Fruit fly (Drosophila melanogaster) whole organism, embryonic: Measurements from ENCODE around the gene CG8319.

Source experiments
- CG10209 ChIP-seq: fragments of 200-800 bp; sonication (Bioruptor generic); optimal IDR thresholded peaks from 3 replicates; lab custom pipeline; 2017; ENCODE audit warnings: missing biosample characterization, mild to moderate bottlenecking, missing genetic modification characterization, missing genetic modification reagents
- CG10462 ChIP-seq: fragments of 200-800 bp; sonication (Bioruptor generic); optimal IDR thresholded peaks from 2 replicates; lab custom pipeline; 2016; ENCODE audit warnings: missing biosample characterization, missing genetic modification characterization
- CG10959 ChIP-seq: fragments of 200-800 bp; sonication (Bioruptor generic); IDR thresholded peaks from 2 replicates; pipeline ENCODE4 v1.3.6; 2022; ENCODE audit warnings: missing biosample characterization, missing genetic modification characterization
- CG11695 ChIP-seq: fragments of 200-800 bp; sonication (Bioruptor generic); IDR thresholded peaks from 3 replicates; pipeline ENCODE4 v1.3.6; 2022; ENCODE audit warnings: missing biosample characterization, missing genetic modification characterization
- CG11696 ChIP-seq: fragments of 200-800 bp; sonication (Bioruptor generic); IDR thresholded peaks from 2 replicates; pipeline ENCODE4 v1.3.6; 2022; ENCODE audit warnings: missing biosample characterization, missing genetic modification characterization
- CG12071 ChIP-seq: fragments of 200-800 bp; sonication (Bioruptor generic); optimal IDR thresholded peaks from 3 replicates; lab custom pipeline; 2018; ENCODE audit warnings: missing biosample characterization, mild to moderate bottlenecking, missing genetic modification characterization
- CG12219 ChIP-seq: fragments of 200-800 bp; sonication (Bioruptor generic); optimal IDR thresholded peaks from 3 replicates; lab custom pipeline; 2018; ENCODE audit warnings: missing biosample characterization, mild to moderate bottlenecking, missing genetic modification characterization
- CG1233 ChIP-seq: fragments of 200-800 bp; sonication (Bioruptor generic); optimal IDR thresholded peaks from 4 replicates; lab custom pipeline; 2018; ENCODE audit warnings: missing biosample characterization, mild to moderate bottlenecking, missing genetic modification characterization
- CG13296 ChIP-seq: fragments of 200-800 bp; sonication (Bioruptor generic); optimal IDR thresholded peaks from 3 replicates; lab custom pipeline; 2018; ENCODE audit warnings: missing biosample characterization, mild to moderate bottlenecking, missing genetic modification characterization
- CG17186 ChIP-seq: fragments of 200-800 bp; sonication (Bioruptor generic); optimal IDR thresholded peaks from 3 replicates; lab custom pipeline; 2017; ENCODE audit warnings: missing biosample characterization, missing genetic modification reagents, missing genetic modification characterization
- CG2120 ChIP-seq: fragments of 200-800 bp; sonication (Bioruptor generic); optimal IDR thresholded peaks from 3 replicates; lab custom pipeline; 2016; ENCODE audit warnings: missing biosample characterization, missing genetic modification characterization
- CG2129 ChIP-seq: fragments of 200-800 bp; sonication (Bioruptor generic); IDR thresholded peaks from 2 replicates; pipeline ENCODE4 v1.3.6; 2022; ENCODE audit warnings: missing biosample characterization, missing genetic modification characterization; ENCODE audit not compliant: partially characterized antibody
- CG2678 ChIP-seq: fragments of 200-800 bp; sonication (Bioruptor generic); optimal IDR thresholded peaks from 3 replicates; lab custom pipeline; 2019; ENCODE audit warnings: missing biosample characterization, mild to moderate bottlenecking, missing genetic modification characterization, moderate library complexity
- CG31224 ChIP-seq: fragments of 200-800 bp; sonication (Bioruptor generic); IDR thresholded peaks from 2 replicates; pipeline ENCODE4 v1.3.6; 2022; ENCODE audit warnings: missing biosample characterization, missing genetic modification characterization
- CG34376 ChIP-seq: fragments of 200-800 bp; sonication (Bioruptor generic); optimal IDR thresholded peaks from 2 replicates; lab custom pipeline; 2018; ENCODE audit warnings: missing biosample characterization, mild to moderate bottlenecking, missing genetic modification characterization
- CG43689 ChIP-seq: fragments of 200-800 bp; sonication (Bioruptor generic); IDR thresholded peaks from 2 replicates; pipeline ENCODE4 v1.3.6; 2022; ENCODE audit warnings: missing biosample characterization, missing genetic modification characterization
- CG6654 ChIP-seq: fragments of 200-800 bp; sonication (Bioruptor generic); optimal IDR thresholded peaks from 2 replicates; lab custom pipeline; 2017; ENCODE audit warnings: missing biosample characterization, mild to moderate bottlenecking, missing genetic modification characterization
- CG6765 ChIP-seq: fragments of 200-800 bp; sonication (Bioruptor generic); optimal IDR thresholded peaks from 3 replicates; lab custom pipeline; 2017; ENCODE audit warnings: missing biosample characterization, mild to moderate bottlenecking, missing genetic modification characterization
- CG8944 ChIP-seq: fragments of 200-800 bp; sonication (Bioruptor generic); optimal IDR thresholded peaks from 3 replicates; lab custom pipeline; 2016; ENCODE audit warnings: missing biosample characterization, missing genetic modification characterization
- CG9797 ChIP-seq: fragments of 200-800 bp; sonication (Bioruptor generic); optimal IDR thresholded peaks from 3 replicates; lab custom pipeline; 2018; ENCODE audit warnings: missing biosample characterization, mild to moderate bottlenecking, missing genetic modification characterization
- CG9817 ChIP-seq: fragments of 200-800 bp; sonication (Bioruptor generic); optimal IDR thresholded peaks from 2 replicates; lab custom pipeline; 2018; ENCODE audit warnings: missing biosample characterization, mild to moderate bottlenecking, missing genetic modification characterization, moderate library complexity
- CkIIα-i1 ChIP-seq: fragments of 200-800 bp; sonication (Bioruptor generic); IDR thresholded peaks from 2 replicates; pipeline ENCODE4 v1.3.6; 2022; ENCODE audit warnings: missing biosample characterization, missing genetic modification characterization
- Gug ChIP-seq: fragments of 200-800 bp; sonication (Bioruptor generic); IDR thresholded peaks from 4 replicates; pipeline ENCODE4 v1.3.6; 2022; ENCODE audit warnings: missing biosample characterization, missing genetic modification characterization
- Hsf ChIP-seq: fragments of 200-800 bp; sonication (Bioruptor generic); optimal IDR thresholded peaks from 3 replicates; lab custom pipeline; 2016; ENCODE audit warnings: missing biosample characterization, missing genetic modification characterization
- MESR4 ChIP-seq: fragments of 200-800 bp; sonication (Bioruptor generic); optimal IDR thresholded peaks from 2 replicates; lab custom pipeline; 2018; ENCODE audit warnings: missing biosample characterization, mild to moderate bottlenecking, missing genetic modification characterization, moderate library complexity
- Med ChIP-seq: fragments of 200-800 bp; sonication (Bioruptor generic); peaks from one replicate; lab custom pipeline; 2016; ENCODE audit warnings: missing biosample characterization, missing genetic modification characterization, mild to moderate bottlenecking, inconsistent platforms, moderate library complexity
- NFAT ChIP-seq: fragments of 200-800 bp; sonication (Bioruptor generic); IDR thresholded peaks from 2 replicates; pipeline ENCODE4 v1.3.6; 2022; ENCODE audit warnings: missing biosample characterization, missing genetic modification characterization
- Nf-YC ChIP-seq: fragments of 200-800 bp; optimal IDR thresholded peaks from 3 replicates; lab custom pipeline; 2019; ENCODE audit warnings: missing biosample characterization, mild to moderate bottlenecking, missing genetic modification characterization, moderate library complexity
- Poxn ChIP-seq: fragments of 200-800 bp; sonication (Bioruptor generic); IDR thresholded peaks from 2 replicates; pipeline ENCODE4 v1.3.6; 2022; ENCODE audit warnings: missing biosample characterization, missing genetic modification characterization
- Sry-β ChIP-seq: fragments of 200-800 bp; sonication (Bioruptor generic); optimal IDR thresholded peaks from 2 replicates; lab custom pipeline; 2018; ENCODE audit warnings: missing biosample characterization, mild to moderate bottlenecking, missing genetic modification characterization, moderate library complexity
- bab2 ChIP-seq: fragments of 200-800 bp; sonication (Bioruptor generic); optimal IDR thresholded peaks from 2 replicates; lab custom pipeline; 2016; ENCODE audit warnings: missing biosample characterization, missing genetic modification characterization
- cato ChIP-seq: fragments of 200-800 bp; sonication (Bioruptor generic); optimal IDR thresholded peaks from 2 replicates; lab custom pipeline; 2016; ENCODE audit warnings: missing biosample characterization, missing genetic modification characterization, borderline replicate concordance
- chinmo ChIP-seq: fragments of 200-800 bp; sonication (Bioruptor generic); IDR thresholded peaks from 4 replicates; pipeline ENCODE4 v1.3.6; 2022; ENCODE audit warnings: missing biosample characterization, missing genetic modification characterization; ENCODE audit not compliant: partially characterized antibody
- cwo ChIP-seq: fragments of 200-800 bp; sonication (Bioruptor generic); optimal IDR thresholded peaks from 3 replicates; lab custom pipeline; 2017; ENCODE audit warnings: missing biosample characterization, missing genetic modification characterization, mild to moderate bottlenecking, moderate library complexity, missing genetic modification reagents
- exex ChIP-seq: fragments of 200-800 bp; sonication (Bioruptor generic); optimal IDR thresholded peaks from 4 replicates; lab custom pipeline; 2018; ENCODE audit warnings: missing biosample characterization, mild to moderate bottlenecking, missing genetic modification characterization, moderate library complexity
- gfzf ChIP-seq: fragments of 200-800 bp; sonication (Bioruptor generic); optimal IDR thresholded peaks from 2 replicates; lab custom pipeline; 2016; ENCODE audit warnings: missing biosample characterization, mild to moderate bottlenecking, missing genetic modification characterization, moderate library complexity
- hth ChIP-seq: fragments of >200 bp; optimal IDR thresholded peaks from 2 replicates; lab custom pipeline; 2017; ENCODE audit warnings: inconsistent platforms
- kah ChIP-seq: fragments of 200-800 bp; sonication (Bioruptor generic); optimal IDR thresholded peaks from 2 replicates; lab custom pipeline; 2018; ENCODE audit warnings: missing biosample characterization, mild to moderate bottlenecking, missing genetic modification characterization
- mirr ChIP-seq: fragments of 200-800 bp; sonication (Bioruptor generic); optimal IDR thresholded peaks from 3 replicates; lab custom pipeline; 2018; ENCODE audit warnings: missing biosample characterization, mild to moderate bottlenecking, missing genetic modification characterization
- nau ChIP-seq: fragments of 200-800 bp; sonication (Bioruptor generic); optimal IDR thresholded peaks from 3 replicates; lab custom pipeline; 2017; ENCODE audit warnings: missing biosample characterization, mild to moderate bottlenecking, missing genetic modification characterization, missing genetic modification reagents
- ranshi ChIP-seq: fragments of 200-800 bp; sonication (Bioruptor generic); IDR thresholded peaks from 2 replicates; pipeline ENCODE4 v1.3.6; 2022; ENCODE audit warnings: missing biosample characterization, missing genetic modification characterization
- rib ChIP-seq: fragments of 200-800 bp; sonication (Bioruptor generic); IDR thresholded peaks from 2 replicates; pipeline ENCODE4 v1.3.6; 2022; ENCODE audit warnings: missing biosample characterization, missing genetic modification characterization
- row ChIP-seq: fragments of 200-800 bp; sonication (Bioruptor generic); IDR thresholded peaks from 3 replicates; pipeline ENCODE4 v1.3.6; 2022; ENCODE audit warnings: missing biosample characterization, missing genetic modification characterization
- scrt ChIP-seq: fragments of 200-800 bp; sonication (Bioruptor generic); optimal IDR thresholded peaks from 2 replicates; lab custom pipeline; 2018; ENCODE audit warnings: missing biosample characterization, mild to moderate bottlenecking, missing genetic modification characterization, moderate library complexity
- ssp ChIP-seq: fragments of 200-800 bp; sonication (Bioruptor generic); IDR thresholded peaks from 2 replicates; pipeline ENCODE4 v1.3.6; 2022; ENCODE audit warnings: missing biosample characterization, missing genetic modification characterization
- sug ChIP-seq: fragments of 200-800 bp; optimal IDR thresholded peaks from 2 replicates; lab custom pipeline; 2019; ENCODE audit warnings: missing biosample characterization, mild to moderate bottlenecking, missing genetic modification characterization, moderate library complexity
- tna ChIP-seq: fragments of 200-800 bp; sonication (Bioruptor generic); IDR thresholded peaks from 2 replicates; pipeline ENCODE4 v1.3.6; 2022; ENCODE audit warnings: missing biosample characterization, missing genetic modification characterization; ENCODE audit not compliant: partially characterized antibody
- toy ChIP-seq: fragments of 200-800 bp; sonication (Bioruptor generic); IDR thresholded peaks from 2 replicates; pipeline ENCODE4 v1.3.6; 2022; ENCODE audit warnings: missing biosample characterization, missing genetic modification characterization
- unpg ChIP-seq: fragments of 200-800 bp; sonication (Bioruptor generic); optimal IDR thresholded peaks from 3 replicates; lab custom pipeline; 2018; ENCODE audit warnings: missing biosample characterization, mild to moderate bottlenecking, missing genetic modification characterization, moderate library complexity
- zf30C ChIP-seq: fragments of 200-800 bp; sonication (Bioruptor generic); optimal IDR thresholded peaks from 3 replicates; lab custom pipeline; 2018; ENCODE audit warnings: missing biosample characterization, mild to moderate bottlenecking, missing genetic modification characterization

CG8319 gene

DNA sequence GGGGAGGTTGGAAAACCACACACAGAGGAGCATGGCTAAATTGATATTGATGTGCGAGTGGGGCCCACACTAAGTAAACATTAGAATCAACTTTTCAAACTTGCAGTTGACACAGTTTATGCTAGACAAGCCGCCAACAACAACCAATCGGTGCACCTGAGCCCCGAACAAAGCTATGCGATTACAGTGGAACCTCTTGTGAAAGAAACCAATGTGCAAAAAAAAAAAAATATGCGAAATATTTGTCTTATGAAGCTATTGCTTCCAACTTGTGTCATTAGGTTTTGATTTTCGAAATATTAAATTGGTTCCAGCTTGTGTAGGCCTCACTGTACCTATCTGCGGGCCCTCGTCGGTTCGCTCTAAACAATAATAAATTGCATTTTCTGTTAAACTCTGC lies 8.8 kb upstream of the CG8319 start (continued):
- TF ChIP-seq CG43689 (GFP tag; lab: Robert Waterston, UW): 0 out of 2 replicates have a peak, but pooled peaks have one; percentile 21
- peak; percentile 51 for TF ChIP-seq kah (GFP tag; lab: Kevin White, UChicago)
- TF ChIP-seq NFAT (GFP tag; lab: Robert Waterston, UW): peak; percentile 53
- TF ChIP-seq toy: peak; percentile 62; the same call in 1 of the 2 replicates
- TF ChIP-seq zf30C (GFP tag; lab: Kevin White, UChicago): no peak
- TF ChIP-seq CG10462 (GFP tag; lab: Kevin White, UChicago): peak; percentile 23
- TF ChIP-seq CG10209 (GFP tag; lab: Kevin White, UChicago): peak; percentile 54
- TF ChIP-seq Hsf: peak; percentile 72
- peak; percentile 69 for TF ChIP-seq CG12219 (GFP tag; lab: Kevin White, UChicago)
- TF ChIP-seq MESR4: no peak
- no peak for TF ChIP-seq CG6765
- TF ChIP-seq CG31224 (GFP tag; lab: Robert Waterston, UW): 0 out of 2 replicates have a peak, but pooled peaks have one; percentile 15
- TF ChIP-seq ssp: peak; percentile 60; the same call in 1 of the 2 replicates
- peak; percentile 30 for TF ChIP-seq scrt (GFP tag; lab: Kevin White, UChicago)
- no peak for TF ChIP-seq rib
- TF ChIP-seq row (GFP tag; lab: Robert Waterston, UW): peak; percentile 82
- peak; percentile 56 for TF ChIP-seq CG6654 (GFP tag; lab: Kevin White, UChicago)
- no peak for TF ChIP-seq CG9797 (GFP tag; lab: Kevin White, UChicago)
- peak; percentile 74 for TF ChIP-seq ranshi
- TF ChIP-seq CG8944 (GFP tag; lab: Kevin White, UChicago): peak; percentile 44
- 0 out of 2 replicates have a peak, but pooled peaks have one; percentile 17 for TF ChIP-seq CkIIα-i1 (GFP tag; lab: Robert Waterston, UW)
- TF ChIP-seq CG11696 (GFP tag; lab: Robert Waterston, UW): 0 out of 2 replicates have a peak, but pooled peaks have one; percentile 52
- TF ChIP-seq cato: peak; percentile 44
- TF ChIP-seq CG11695: peak; percentile 72; the same call in 2 of the 3 replicates
- TF ChIP-seq cwo (GFP tag; lab: Kevin White, UChicago): peak; percentile 34
- peak; percentile 59 for TF ChIP-seq nau
- TF ChIP-seq CG10959: peak; percentile 76
- no peak for TF ChIP-seq Poxn (GFP tag; lab: Robert Waterston, UW)
- no peak for TF ChIP-seq Sry-β (GFP tag; lab: Kevin White, UChicago)
- peak; percentile 66 for TF ChIP-seq CG1233 (GFP tag; lab: Kevin White, UChicago)
- TF ChIP-seq CG2120 (GFP tag; lab: Kevin White, UChicago): peak; percentile 44
- TF ChIP-seq Gug (GFP tag; lab: Robert Waterston, UW): peak; percentile 53; the same call in 2 of the 4 replicates
- TF ChIP-seq unpg (GFP tag; lab: Kevin White, UChicago): peak; percentile 76

DNA sequence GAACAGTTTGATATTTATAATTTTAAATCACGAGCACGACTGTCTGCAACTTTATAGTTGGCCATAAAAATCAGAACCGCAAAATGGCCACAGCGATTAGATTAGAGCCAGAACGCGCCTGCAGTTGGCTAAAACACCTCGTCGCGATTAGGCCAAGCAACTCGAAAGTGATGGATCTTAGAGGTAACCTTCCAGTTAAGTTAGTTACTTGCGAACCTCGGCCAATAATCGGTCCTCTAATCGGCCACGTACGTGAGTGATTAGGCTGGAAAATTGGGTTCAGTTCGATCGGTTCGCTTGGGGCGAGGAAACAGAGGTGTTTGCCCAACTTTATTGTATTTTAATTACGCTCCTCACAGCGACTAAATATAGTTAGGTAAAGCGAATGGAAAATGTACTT lies 6.8 kb upstream of the CG8319 start:
- TF ChIP-seq CG13296 (GFP tag; lab: Kevin White, UChicago): peak; percentile 43
- peak; percentile 6 for TF ChIP-seq CG12071 (GFP tag; lab: Kevin White, UChicago)
- peak; percentile 89 for TF ChIP-seq exex (tag; lab: Kevin White, UChicago)
- no peak for TF ChIP-seq CG17186 (GFP tag; lab: Kevin White, UChicago)
- TF ChIP-seq CG2678 (tag; lab: Kevin White, UChicago): peak; percentile 6
- no peak for TF ChIP-seq Med (GFP tag; lab: Kevin White, UChicago)
- TF ChIP-seq bab2: no peak
- peak; percentile 23 for TF ChIP-seq Nf-YC (tag; lab: Kevin White, UChicago)
- TF ChIP-seq cwo (GFP tag; lab: Kevin White, UChicago): peak; percentile 11
- TF ChIP-seq CG9817 (tag; lab: Kevin White, UChicago): no peak
- TF ChIP-seq CG34376 (GFP tag; lab: Kevin White, UChicago): peak; percentile 15
- no peak for TF ChIP-seq CG2129
- TF ChIP-seq mirr (GFP tag; lab: Kevin White, UChicago): peak; percentile 1
- TF ChIP-seq chinmo (GFP tag; lab: Robert Waterston, UW): 0 out of 4 replicates have a peak, but pooled peaks have one; percentile 45
- no peak for TF ChIP-seq gfzf
- no peak for TF ChIP-seq hth (lab: Kevin White, UChicago)
- peak; percentile 56 for TF ChIP-seq sug
- no peak for TF ChIP-seq tna (GFP tag; lab: Robert Waterston, UW)
